Fruit fly (Drosophila melanogaster) whole organism: ENCODE measurements around the gene Rint1.

Experiments used
- CG8478 ChIP-seq: fragments of >200 bp; optimal IDR thresholded peaks from 2 replicates; lab custom pipeline; 2018; ENCODE audit warnings: inconsistent platforms
- Dll ChIP-seq: fragments of >200 bp; optimal IDR thresholded peaks from 2 replicates; lab custom pipeline; 2017
- EcR ChIP-seq, 2 experiments: fragments of >200 bp; optimal IDR thresholded peaks; 2 replicates each; lab custom pipeline; 2017; ENCODE audit warnings: missing biosample characterization in 2 of 2, missing genetic modification characterization in 2 of 2, missing genetic modification reagents in 2 of 2
- pan ChIP-seq: fragments of >200 bp; optimal IDR thresholded peaks from 2 replicates; lab custom pipeline; 2017
- psq ChIP-seq: fragments of >200 bp; optimal IDR thresholded peaks from 2 replicates; lab custom pipeline; 2017
- usp ChIP-seq: fragments of >200 bp; optimal IDR thresholded peaks from 2 replicates; lab custom pipeline; 2017; ENCODE audit warnings: missing biosample characterization, missing genetic modification characterization, mixed read lengths

DNA sequence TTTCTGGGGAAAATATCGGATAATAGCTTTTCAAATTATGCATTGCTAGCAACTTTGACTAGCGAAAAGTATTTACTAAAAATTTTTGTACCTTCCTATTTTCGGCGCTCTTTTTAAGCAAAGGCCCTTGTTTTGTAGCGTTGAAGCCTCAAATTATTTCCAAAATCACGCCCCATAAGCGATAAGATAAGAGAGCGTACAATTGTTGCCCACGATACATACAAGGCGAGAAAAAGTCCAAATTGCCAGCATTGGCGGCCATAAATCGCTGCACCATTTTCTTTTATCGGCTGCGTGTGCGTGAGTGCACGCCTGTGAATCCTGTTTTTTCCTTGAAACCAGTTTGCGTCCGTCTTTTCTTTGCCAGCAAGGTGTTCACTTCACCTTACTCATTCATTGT, 47.9 kb downstream of the Rint1 start:
- TF ChIP-seq psq, result no peak
- no peak for TF ChIP-seq usp
- TF ChIP-seq Dll, result no peak
- TF ChIP-seq pan (lab: Kevin White, UChicago), result no peak
- TF ChIP-seq CG8478, result no peak
- TF ChIP-seq EcR (GFP tag; optimal IDR thresholded peaks at IDR 0.05; lab: Kevin White, UChicago), result no peak
